Worm (Caenorhabditis elegans) whole organism, L4/young adult: ENCODE measurements around the gene C03B8.3.

ENCODE experiments used
- W03F9.2 ChIP-seq: fragments of 150-350 bp; optimal IDR thresholded peaks from 2 replicates; lab custom pipeline; 2014; ENCODE audit warnings: missing biosample characterization, missing genetic modification characterization
- dao-5 ChIP-seq: sonication (generic microtip); optimal IDR thresholded peaks from 2 replicates; lab custom pipeline; 2016; ENCODE audit warnings: missing genotype, missing genetic modification characterization, moderate library complexity, missing compliant biosample characterization
- him-1 ChIP-seq: sonication (generic microtip); optimal IDR thresholded peaks from 2 replicates; lab custom pipeline; 2016; ENCODE audit warnings: missing genotype, missing genetic modification reagents, missing genetic modification characterization, missing compliant biosample characterization

The C03B8.3 gene

DNA sequence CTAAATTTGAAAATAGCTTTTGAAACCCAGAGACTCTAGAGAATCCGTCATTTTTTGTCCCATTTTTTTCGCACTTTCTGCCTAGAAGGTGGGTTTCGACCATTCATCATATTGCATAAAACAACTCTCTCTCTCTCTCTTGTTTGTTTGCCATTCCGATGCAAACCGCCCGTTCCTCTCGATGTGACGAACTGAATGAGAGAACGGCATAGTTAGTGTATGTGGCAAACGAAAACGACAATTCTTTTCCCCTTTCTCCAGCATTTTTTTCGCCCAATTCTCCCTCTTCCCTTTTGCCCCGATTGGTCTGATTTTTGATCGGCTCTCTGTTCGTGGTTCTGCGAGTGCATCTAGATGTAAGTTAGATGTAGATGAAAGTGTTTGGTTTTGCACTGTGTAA, 9.4 kb downstream of the C03B8.3 start:
- no peak for TF ChIP-seq dao-5
- no peak for TF ChIP-seq him-1 (tag; lab: Kevin White, UChicago)
- TF ChIP-seq W03F9.2: no peak

- TF ChIP-seq dao-5 (no peak), W03F9.2 (no peak), him-1 (tag; lab: Kevin White, UChicago) (no peak)
These were observed 10.3 kb downstream of the C03B8.3 start for ce11 chrIII:7722411-7722810.

ce11 chrIII:7722999-7723398, 10.9 kb downstream of the C03B8.3 start:
- no peak for TF ChIP-seq him-1 (tag; lab: Kevin White, UChicago)
- no peak for TF ChIP-seq W03F9.2
- TF ChIP-seq dao-5: no peak

- TF ChIP-seq W03F9.2: peak; percentile 37
- TF ChIP-seq dao-5: no peak
- TF ChIP-seq him-1 (tag; lab: Kevin White, UChicago): no peak
These were observed 11.4 kb downstream of the C03B8.3 start for ce11 chrIII:7723412-7724068.

ce11 chrIII:7724433-7724832, 12.3 kb downstream of the C03B8.3 start:
- TF ChIP-seq him-1 (tag; lab: Kevin White, UChicago): peak; percentile 26
- TF ChIP-seq W03F9.2: no peak

ce11 chrIII:7725483-7726250, 13.6 kb downstream of the C03B8.3 start:
- TF ChIP-seq him-1 (tag; lab: Kevin White, UChicago) (peak; percentile 7), dao-5 (no peak), W03F9.2 (no peak)

- no peak for TF ChIP-seq W03F9.2
- no peak for TF ChIP-seq dao-5
- no peak for TF ChIP-seq him-1 (tag; lab: Kevin White, UChicago)
These were observed 14.4 kb downstream of the C03B8.3 start for ce11 chrIII:7726500-7726899.

ce11 chrIII:7728494-7728893, 16.4 kb downstream of the C03B8.3 start:
- TF ChIP-seq dao-5 (no peak), W03F9.2 (peak; percentile 37), him-1 (tag; lab: Kevin White, UChicago) (no peak)

DNA sequence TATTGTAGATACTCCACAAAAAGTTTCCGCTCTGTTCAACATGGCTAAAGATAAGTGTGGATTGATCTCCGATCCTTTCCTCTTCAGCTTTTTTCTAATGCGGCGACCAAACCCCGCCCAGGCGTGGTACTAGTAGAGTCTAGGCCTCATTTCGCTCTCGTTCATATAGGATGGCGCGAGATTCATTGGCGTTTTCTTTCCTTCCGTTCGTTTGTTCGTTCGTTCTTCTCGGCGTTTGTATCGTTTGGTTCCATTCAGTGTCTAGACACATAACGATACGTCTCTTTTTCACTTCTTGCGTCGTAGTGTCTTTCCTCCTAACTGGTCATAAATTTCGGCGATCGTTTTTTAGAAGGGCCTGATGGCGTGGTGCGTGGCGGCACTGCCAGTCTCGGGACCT, 17.0 kb downstream of the C03B8.3 start:
- TF ChIP-seq dao-5 (no peak), him-1 (tag; lab: Kevin White, UChicago) (no peak)

ce11 chrIII:7729534-7730061, 17.5 kb downstream of the C03B8.3 start, which contains the start of gene ZK112.4:
TSS of gene ZK112.4 (minus strand) at chrIII:7730011.
- peak; percentile 3 for TF ChIP-seq dao-5
- TF ChIP-seq him-1 (tag; lab: Kevin White, UChicago): peak; percentile 72
- no peak for TF ChIP-seq W03F9.2

DNA sequence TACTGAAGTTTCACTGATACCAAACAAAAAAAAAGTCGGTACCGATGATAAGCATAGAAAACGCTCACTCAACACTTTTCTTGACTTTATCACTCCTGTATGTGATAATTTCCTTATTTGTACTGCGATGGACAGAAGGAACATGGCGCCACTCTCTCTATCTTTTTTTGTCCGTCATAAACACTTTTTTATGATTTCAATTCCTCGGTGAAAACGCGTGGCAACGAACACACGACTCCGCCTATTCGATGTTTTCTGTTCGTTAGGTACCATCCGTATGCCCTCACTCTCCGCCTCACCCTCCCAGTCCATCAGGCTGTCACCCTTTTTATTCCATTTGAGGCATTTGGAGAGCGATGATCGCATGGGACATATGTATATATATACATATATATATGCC, 18.2 kb downstream of the C03B8.3 start:
- TF ChIP-seq dao-5 (no peak), him-1 (tag; lab: Kevin White, UChicago) (no peak), W03F9.2 (no peak)

- no peak for TF ChIP-seq dao-5
- no peak for TF ChIP-seq him-1 (tag; lab: Kevin White, UChicago)
- TF ChIP-seq W03F9.2: no peak
These were observed 19.0 kb downstream of the C03B8.3 start for ce11 chrIII:7731085-7731484.

ce11 chrIII:7733563-7733962, 21.5 kb downstream of the C03B8.3 start:
- TF ChIP-seq him-1 (tag; lab: Kevin White, UChicago) (no peak), W03F9.2 (no peak), dao-5 (no peak)

- TF ChIP-seq dao-5 (no peak), him-1 (tag; lab: Kevin White, UChicago) (no peak), W03F9.2 (no peak)
These were observed 22.0 kb downstream of the C03B8.3 start for ce11 chrIII:7734105-7734504.

ce11 chrIII:7736003-7736402, 23.9 kb downstream of the C03B8.3 start:
- TF ChIP-seq W03F9.2 (no peak), dao-5 (no peak), him-1 (tag; lab: Kevin White, UChicago) (no peak)
